Fruit fly (Drosophila melanogaster) whole organism, wandering third instar larva: Measurements from ENCODE around the gene CG9257.

ENCODE experiments used
- Hr78 ChIP-seq: fragments of >200 bp; optimal IDR thresholded peaks from 2 replicates; lab custom pipeline; 2017; ENCODE audit warnings: missing biosample characterization, missing genetic modification characterization
- Rel ChIP-seq, 2 experiments: fragments of 200-800 bp; sonication (Bioruptor generic) in 1 of 2; optimal IDR thresholded peaks; 2 replicates in 1 of 2; 3 replicates in 1 of 2; lab custom pipeline; 2016 to 2019; ENCODE audit warnings: mild to moderate bottlenecking in 2 of 2, missing biosample characterization in 2 of 2, missing genetic modification characterization in 2 of 2, moderate library complexity in 1 of 2
- brk ChIP-seq: fragments of 200-800 bp; sonication (Bioruptor generic); optimal IDR thresholded peaks from 2 replicates; lab custom pipeline; 2016; ENCODE audit warnings: missing biosample characterization, mild to moderate bottlenecking, missing genetic modification characterization

Gene CG9257

DNA sequence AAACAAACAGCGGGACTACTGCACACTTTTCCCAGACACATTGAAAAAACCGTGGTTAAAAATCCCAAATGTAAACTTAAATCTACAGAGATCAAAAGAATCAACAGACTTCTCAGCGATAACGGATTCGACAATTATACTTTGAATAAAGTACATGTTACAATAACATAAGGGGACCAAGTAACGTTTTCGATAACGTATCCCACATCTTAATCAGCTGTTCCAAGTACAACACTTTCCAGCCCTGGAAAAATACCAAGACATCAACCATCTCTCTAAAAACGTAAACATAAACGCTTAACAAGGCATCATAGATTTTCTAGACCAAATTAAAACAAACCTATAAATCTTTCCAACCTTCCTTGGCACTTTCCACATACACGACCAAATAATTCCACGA is 51.3 kb downstream of the CG9257 start:
- no peak for TF ChIP-seq Hr78 (GFP tag; lab: Kevin White, UChicago)
- TF ChIP-seq Rel (GFP tag; optimal IDR thresholded peaks at IDR 0.05; lab: Kevin White, UChicago), result no peak
- TF ChIP-seq Rel (tag; optimal IDR thresholded peaks at IDR 0.05; lab: Kevin White, UChicago), result peak; percentile 62
- peak; percentile 55 for TF ChIP-seq brk (GFP tag; lab: Kevin White, UChicago)
